Worm (Caenorhabditis elegans) whole organism, mixed stage, embryonic: ENCODE data around the gene CD4.1.

Experiments
- M03D4.4 ChIP-seq: sonication (generic microtip); optimal IDR thresholded peaks from 2 replicates; lab custom pipeline; 2017; ENCODE audit warnings: mild to moderate bottlenecking, missing genetic modification characterization, missing compliant biosample characterization
- bed-3 ChIP-seq: fragments of 200-800 bp; sonication (Bioruptor generic); optimal IDR thresholded peaks from 3 replicates; lab custom pipeline; 2018; ENCODE audit warnings: mild to moderate bottlenecking, missing genetic modification characterization, moderate library complexity, missing compliant biosample characterization
- blmp-1 ChIP-seq: fragments of 150-350 bp; optimal IDR thresholded peaks from 2 replicates; lab custom pipeline; 2014; ENCODE audit warnings: missing biosample characterization, missing genetic modification characterization
- ceh-39 ChIP-seq: fragments of 150-350 bp; optimal IDR thresholded peaks from 2 replicates; lab custom pipeline; 2014; ENCODE audit warnings: missing biosample characterization, missing genetic modification characterization
- ceh-83 ChIP-seq: fragments of 200-800 bp; sonication (Bioruptor generic); optimal IDR thresholded peaks from 2 replicates; lab custom pipeline; 2018; ENCODE audit warnings: mild to moderate bottlenecking, missing genetic modification characterization, missing compliant biosample characterization
- cnd-1 ChIP-seq: fragments of 200-800 bp; sonication (Bioruptor generic); optimal IDR thresholded peaks from 2 replicates; lab custom pipeline; 2018; ENCODE audit warnings: mild to moderate bottlenecking, missing genetic modification characterization, missing compliant biosample characterization
- drap-1 ChIP-seq: fragments of 200-800 bp; sonication (Bioruptor generic); optimal IDR thresholded peaks from 3 replicates; lab custom pipeline; 2018; ENCODE audit warnings: mild to moderate bottlenecking, missing genetic modification characterization, missing compliant biosample characterization
- elt-3 ChIP-seq: fragments of 150-350 bp; optimal IDR thresholded peaks from 2 replicates; lab custom pipeline; 2014; ENCODE audit warnings: missing biosample characterization, missing genetic modification characterization
- flh-1 ChIP-seq: fragments of 200-800 bp; sonication (Bioruptor generic); optimal IDR thresholded peaks from 2 replicates; lab custom pipeline; 2018; ENCODE audit warnings: mild to moderate bottlenecking, missing genetic modification characterization, moderate library complexity, missing compliant biosample characterization
- ham-2 ChIP-seq: fragments of 200-800 bp; sonication (Bioruptor generic); optimal IDR thresholded peaks from 2 replicates; lab custom pipeline; 2018; ENCODE audit warnings: mild to moderate bottlenecking, missing genetic modification characterization, missing compliant biosample characterization
- hlh-1 ChIP-seq: fragments of 150-350 bp; optimal IDR thresholded peaks from 2 replicates; lab custom pipeline; 2014; ENCODE audit warnings: missing biosample characterization, missing genetic modification reagents, missing genetic modification characterization
- lin-13 ChIP-seq: fragments of 150-350 bp; optimal IDR thresholded peaks from 2 replicates; lab custom pipeline; 2014; ENCODE audit warnings: missing biosample characterization, missing genetic modification characterization
- lin-32 ChIP-seq: fragments of 200-800 bp; sonication (Bioruptor generic); optimal IDR thresholded peaks from 2 replicates; lab custom pipeline; 2018; ENCODE audit warnings: mild to moderate bottlenecking, missing genetic modification characterization, missing compliant biosample characterization
- lsy-2 ChIP-seq: fragments of 150-350 bp; optimal IDR thresholded peaks from 2 replicates; lab custom pipeline; 2014; ENCODE audit warnings: missing biosample characterization, missing genetic modification characterization
- mep-1 ChIP-seq: fragments of 150-350 bp; optimal IDR thresholded peaks from 2 replicates; lab custom pipeline; 2017; ENCODE audit warnings: missing biosample characterization, missing genetic modification reagents, missing genetic modification characterization, inconsistent platforms
- mls-2 ChIP-seq: sonication (generic microtip); optimal IDR thresholded peaks from 2 replicates; lab custom pipeline; 2016; ENCODE audit warnings: mild to moderate bottlenecking, missing genetic modification characterization, moderate library complexity, missing compliant biosample characterization
- nhr-12 ChIP-seq: fragments of 150-350 bp; optimal IDR thresholded peaks from 2 replicates; lab custom pipeline; 2014; ENCODE audit warnings: missing biosample characterization, missing genetic modification characterization
- nhr-2 ChIP-seq: fragments of 150-350 bp; optimal IDR thresholded peaks from 2 replicates; lab custom pipeline; 2014; ENCODE audit warnings: missing biosample characterization, missing genetic modification characterization
- nhr-28 ChIP-seq: fragments of 150-350 bp; optimal IDR thresholded peaks from 2 replicates; lab custom pipeline; 2014; ENCODE audit warnings: missing biosample characterization, missing genetic modification characterization
- nhr-76 ChIP-seq: sonication (generic microtip); optimal IDR thresholded peaks from 2 replicates; lab custom pipeline; 2017; ENCODE audit warnings: missing biosample characterization, missing genetic modification characterization
- pha-4 ChIP-seq: fragments of 150-350 bp; optimal IDR thresholded peaks from 2 replicates; lab custom pipeline; 2018; ENCODE audit warnings: missing biosample characterization, missing genetic modification reagents, missing genetic modification characterization
- sem-2 ChIP-seq: fragments of 200-800 bp; sonication (Bioruptor generic); optimal IDR thresholded peaks from 2 replicates; lab custom pipeline; 2018; ENCODE audit warnings: mild to moderate bottlenecking, missing genetic modification characterization, missing compliant biosample characterization
- snpc-4 ChIP-seq: fragments of 150-350 bp; optimal IDR thresholded peaks from 2 replicates; lab custom pipeline; 2014; ENCODE audit warnings: missing biosample characterization, missing genetic modification characterization
- sptf-1 ChIP-seq: sonication (generic microtip); optimal IDR thresholded peaks from 2 replicates; lab custom pipeline; 2017; ENCODE audit warnings: mild to moderate bottlenecking, missing genetic modification characterization, moderate library complexity, missing compliant biosample characterization
- tbx-8 ChIP-seq: fragments of 200-800 bp; sonication (Bioruptor generic); optimal IDR thresholded peaks from 2 replicates; lab custom pipeline; 2018; ENCODE audit warnings: mild to moderate bottlenecking, missing genetic modification characterization, moderate library complexity, missing compliant biosample characterization
- unc-120 ChIP-seq: sonication (generic microtip); optimal IDR thresholded peaks from 2 replicates; lab custom pipeline; 2017; ENCODE audit warnings: missing genetic modification characterization, missing compliant biosample characterization; ENCODE audit not compliant: poor library complexity, severe bottlenecking
- unc-39 ChIP-seq: fragments of 150-350 bp; optimal IDR thresholded peaks from 2 replicates; lab custom pipeline; 2014; ENCODE audit warnings: missing biosample characterization, missing genetic modification characterization
- unc-62 ChIP-seq: fragments of 150-350 bp; optimal IDR thresholded peaks from 2 replicates; lab custom pipeline; 2014; ENCODE audit warnings: missing biosample characterization, missing genetic modification reagents, missing genetic modification characterization
- zip-8 ChIP-seq: fragments of 150-350 bp; optimal IDR thresholded peaks from 2 replicates; lab custom pipeline; 2014; ENCODE audit warnings: missing biosample characterization, missing genetic modification characterization

Gene CD4.1

DNA sequence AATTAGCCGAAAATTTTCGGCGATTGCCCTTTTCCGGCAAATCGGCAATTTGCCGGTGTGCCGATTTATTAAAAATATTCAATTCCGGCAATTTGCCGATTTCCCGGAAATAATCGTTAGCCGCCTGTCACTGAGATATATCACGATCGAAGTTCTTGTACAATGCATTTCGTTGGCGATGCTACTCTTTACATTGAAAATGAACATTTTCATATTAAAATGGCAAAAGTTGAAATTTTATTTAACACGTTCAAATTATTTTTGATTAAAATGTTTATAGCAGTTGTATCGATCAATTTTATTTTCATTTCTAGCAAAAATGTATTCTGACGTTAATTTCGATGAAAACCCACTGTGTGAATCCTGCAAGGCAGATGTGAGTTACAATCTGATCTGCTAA lies 8.4 kb downstream of the CD4.1 start, which contains the start of gene M03E7.3:
TSS of gene M03E7.3 (plus strand) at position 301 of the 400 bp plus-strand sequence.
- TF ChIP-seq M03D4.4 = no peak
- TF ChIP-seq mls-2 = no peak
- no peak for TF ChIP-seq unc-62 (GFP tag; lab: Kevin White, UChicago)
- TF ChIP-seq lin-32 (GFP tag; lab: Kevin White, UChicago) = no peak
- no peak for TF ChIP-seq snpc-4 (tag; lab: Kevin White, UChicago)
- no peak for TF ChIP-seq unc-39 (tag; lab: Kevin White, UChicago)
- no peak for TF ChIP-seq nhr-2 (tag; lab: Kevin White, UChicago)
- TF ChIP-seq nhr-76 = no peak
- no peak for TF ChIP-seq blmp-1 (tag; lab: Kevin White, UChicago)
- TF ChIP-seq mep-1 (tag; lab: Kevin White, UChicago) = no peak
- no peak for TF ChIP-seq cnd-1 (tag; lab: Kevin White, UChicago)
- TF ChIP-seq bed-3 (GFP tag; lab: Kevin White, UChicago) = no peak
- no peak for TF ChIP-seq sptf-1 (tag; lab: Kevin White, UChicago)

DNA sequence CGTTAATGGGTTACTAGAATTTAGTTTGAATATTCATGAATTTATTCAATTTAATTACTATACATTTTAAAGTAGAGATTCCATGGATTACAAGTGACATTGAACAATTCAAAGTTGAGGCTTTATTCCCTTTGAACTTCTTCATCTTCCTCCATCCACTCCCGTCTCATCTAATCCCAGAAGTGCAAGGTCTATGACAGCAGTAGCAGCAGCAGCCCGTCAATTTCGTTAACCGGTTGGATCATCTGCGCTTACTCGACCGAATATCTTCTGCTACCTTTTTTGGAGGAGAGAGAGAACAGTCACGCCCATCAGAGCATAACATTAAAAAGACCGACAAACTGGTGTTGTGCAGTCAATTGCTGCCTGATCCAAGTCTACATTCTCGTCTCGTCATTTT lies 10.9 kb downstream of the CD4.1 start, which contains the start of gene M03E7.2:
TSS of gene M03E7.2 (plus strand) at position 301 of the 400 bp plus-strand sequence.
- TF ChIP-seq drap-1 (GFP tag; lab: Kevin White, UChicago) = no peak

DNA sequence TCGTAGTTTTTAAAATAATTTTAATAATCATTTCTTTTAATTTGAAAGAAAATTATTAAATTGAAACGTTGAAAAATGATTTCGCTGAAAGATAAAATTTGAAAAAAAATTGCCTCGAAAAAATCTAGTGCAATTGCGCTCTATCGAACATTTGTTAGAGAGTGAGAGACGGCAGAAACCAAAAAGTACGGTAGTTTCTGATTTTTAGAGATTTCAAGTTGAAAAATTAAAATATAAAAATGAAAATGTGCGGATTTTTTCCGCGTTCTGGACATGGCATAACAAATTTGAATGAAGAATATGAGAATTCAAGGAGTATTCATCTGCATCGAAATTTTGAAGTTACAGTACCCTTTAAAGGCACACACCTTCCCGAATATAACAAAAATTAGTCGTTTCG lies 13.0 kb downstream of the CD4.1 start:
- no peak for TF ChIP-seq lin-13 (tag; lab: Kevin White, UChicago)
- TF ChIP-seq unc-39 (tag; lab: Kevin White, UChicago) = no peak
- peak; percentile 10 for TF ChIP-seq mep-1 (tag; lab: Kevin White, UChicago)
- peak; percentile 52 for TF ChIP-seq lsy-2 (tag; lab: Kevin White, UChicago)
- TF ChIP-seq unc-62 (GFP tag; lab: Kevin White, UChicago) = no peak

ce11 chrV:5620040-5620439 lies 13.7 kb downstream of the CD4.1 start, which contains the start of gene memb-2:
Gene memb-2 (minus strand): TSS chrV:5620140.
- TF ChIP-seq nhr-2 (tag; lab: Kevin White, UChicago) = no peak
- TF ChIP-seq ceh-39 (tag; lab: Kevin White, UChicago) = no peak
- TF ChIP-seq flh-1 (GFP tag; lab: Kevin White, UChicago) = no peak
- TF ChIP-seq snpc-4 (tag; lab: Kevin White, UChicago) = no peak
- TF ChIP-seq unc-62 (GFP tag; lab: Kevin White, UChicago) = no peak
- no peak for TF ChIP-seq bed-3 (GFP tag; lab: Kevin White, UChicago)
- TF ChIP-seq lsy-2 (tag; lab: Kevin White, UChicago) = no peak
- no peak for TF ChIP-seq unc-120 (tag; lab: Kevin White, UChicago)
- no peak for TF ChIP-seq ham-2 (GFP tag; lab: Kevin White, UChicago)
- TF ChIP-seq cnd-1 (tag; lab: Kevin White, UChicago) = no peak
- TF ChIP-seq nhr-12 (tag; lab: Kevin White, UChicago) = no peak
- TF ChIP-seq sem-2 (GFP tag; lab: Kevin White, UChicago) = no peak
- no peak for TF ChIP-seq mls-2
- TF ChIP-seq lin-32 (GFP tag; lab: Kevin White, UChicago) = no peak
- TF ChIP-seq zip-8 (tag; lab: Kevin White, UChicago) = no peak
- no peak for TF ChIP-seq elt-3 (tag; lab: Kevin White, UChicago)
- no peak for TF ChIP-seq ceh-83 (GFP tag; lab: Kevin White, UChicago)
- no peak for TF ChIP-seq tbx-8

- no peak for TF ChIP-seq hlh-1 (tag; lab: Kevin White, UChicago)
Observed at ce11 chrV:5621390-5621789, 15.0 kb downstream of the CD4.1 start, which contains the start of gene M03E7.1. Gene M03E7.1 (plus strand): TSS chrV:5621690.

DNA sequence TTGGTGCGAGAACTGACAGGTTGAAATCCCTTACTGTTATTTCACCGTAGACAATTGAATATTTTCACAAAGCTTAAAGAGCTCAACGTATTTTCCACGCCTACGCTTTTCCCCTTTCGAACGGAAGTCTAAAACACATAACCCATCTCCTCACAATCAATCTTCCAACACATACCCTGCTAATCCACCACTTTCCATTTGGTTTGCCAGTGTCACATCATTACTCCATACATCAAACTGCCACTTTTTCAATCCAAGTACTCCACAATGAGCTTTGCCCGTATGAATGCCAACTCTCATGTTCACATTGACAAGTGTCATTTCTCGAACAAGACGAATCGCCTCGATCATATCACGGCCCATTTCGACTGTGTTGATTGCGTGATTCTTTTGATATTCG lies 21.7 kb downstream of the CD4.1 start:
- TF ChIP-seq pha-4 (tag; lab: Kevin White, UChicago) = no peak
- no peak for TF ChIP-seq nhr-28 (tag; lab: Kevin White, UChicago)
- no peak for TF ChIP-seq flh-1 (GFP tag; lab: Kevin White, UChicago)
- no peak for TF ChIP-seq ham-2 (GFP tag; lab: Kevin White, UChicago)
- no peak for TF ChIP-seq unc-39 (tag; lab: Kevin White, UChicago)
- TF ChIP-seq drap-1 (GFP tag; lab: Kevin White, UChicago) = no peak
